Worm (Caenorhabditis elegans) whole organism, L4 larva: ENCODE measurements around the gene F59A7.5.

ENCODE experiments used
- lin-13 ChIP-seq: fragments of 150-350 bp; optimal IDR thresholded peaks from 2 replicates; lab custom pipeline; 2014; ENCODE audit warnings: missing biosample characterization, missing genetic modification reagents, missing genetic modification characterization
- nhr-28 ChIP-seq: fragments of 150-350 bp; optimal IDR thresholded peaks from 2 replicates; lab custom pipeline; 2014; ENCODE audit warnings: missing biosample characterization, missing genetic modification characterization
- nhr-48 ChIP-seq: sonication (generic microtip); optimal IDR thresholded peaks from 2 replicates; lab custom pipeline; 2016; ENCODE audit warnings: mild to moderate bottlenecking, missing genetic modification characterization, missing compliant biosample characterization
- skn-1 ChIP-seq: fragments of 150-350 bp; optimal IDR thresholded peaks from 2 replicates; lab custom pipeline; 2014; ENCODE audit warnings: missing biosample characterization, missing genetic modification characterization
- spr-1 ChIP-seq: sonication (generic microtip); optimal IDR thresholded peaks from 2 replicates; lab custom pipeline; 2016; ENCODE audit warnings: mild to moderate bottlenecking, missing genetic modification characterization, missing compliant biosample characterization

- TF ChIP-seq nhr-28 (tag; lab: Kevin White, UChicago) (no peak), nhr-48 (tag; lab: Kevin White, UChicago) (no peak), lin-13 (GFP tag; lab: Kevin White, UChicago) (no peak), spr-1 (tag; lab: Kevin White, UChicago) (no peak), skn-1 (tag; lab: Kevin White, UChicago) (no peak)
These were observed 18.2 kb upstream of the F59A7.5 start, which contains the start of gene clec-206 for ce11 chrV:2004229-2004628.
